Fruit fly (Drosophila melanogaster) whole organism, embryonic: ENCODE data around the gene PolQ.
A peak's percentile ranks its signal among the peaks of the same experiment; 100 is the strongest.

ENCODE experiments used
- ATbp ChIP-seq: fragments of 200-800 bp; sonication (Bioruptor generic); optimal IDR thresholded peaks from 2 replicates; lab custom pipeline; 2017; ENCODE audit warnings: missing biosample characterization, mild to moderate bottlenecking, missing genetic modification characterization, missing genetic modification reagents
- CG10147 ChIP-seq: fragments of 200-800 bp; sonication (Bioruptor generic); optimal IDR thresholded peaks from 2 replicates; lab custom pipeline; 2019; ENCODE audit warnings: missing biosample characterization, mild to moderate bottlenecking, missing genetic modification characterization, moderate library complexity
- CG10209 ChIP-seq: fragments of 200-800 bp; sonication (Bioruptor generic); optimal IDR thresholded peaks from 3 replicates; lab custom pipeline; 2017; ENCODE audit warnings: missing biosample characterization, mild to moderate bottlenecking, missing genetic modification characterization, missing genetic modification reagents
- CG10543 ChIP-seq: fragments of 200-800 bp; sonication (Bioruptor generic); optimal IDR thresholded peaks from 3 replicates; lab custom pipeline; 2017; ENCODE audit warnings: missing biosample characterization, mild to moderate bottlenecking, missing genetic modification characterization, moderate library complexity
- CG11695 ChIP-seq: fragments of 200-800 bp; sonication (Bioruptor generic); IDR thresholded peaks from 3 replicates; pipeline ENCODE4 v1.3.6; 2022; ENCODE audit warnings: missing biosample characterization, missing genetic modification characterization
- CG1233 ChIP-seq: fragments of 200-800 bp; sonication (Bioruptor generic); optimal IDR thresholded peaks from 4 replicates; lab custom pipeline; 2018; ENCODE audit warnings: missing biosample characterization, mild to moderate bottlenecking, missing genetic modification characterization
- CG12942 ChIP-seq: fragments of 200-800 bp; sonication (Bioruptor generic); optimal IDR thresholded peaks from 3 replicates; lab custom pipeline; 2016; ENCODE audit warnings: missing biosample characterization, missing genetic modification characterization
- CG13296 ChIP-seq: fragments of 200-800 bp; sonication (Bioruptor generic); optimal IDR thresholded peaks from 3 replicates; lab custom pipeline; 2018; ENCODE audit warnings: missing biosample characterization, mild to moderate bottlenecking, missing genetic modification characterization
- CG13424 ChIP-seq: fragments of 200-800 bp; sonication (Bioruptor generic); optimal IDR thresholded peaks from 2 replicates; lab custom pipeline; 2019; ENCODE audit warnings: missing biosample characterization, mild to moderate bottlenecking, missing genetic modification characterization, moderate library complexity
- CG15601 ChIP-seq: fragments of 200-800 bp; sonication (Bioruptor generic); optimal IDR thresholded peaks from 3 replicates; lab custom pipeline; 2019; ENCODE audit warnings: missing biosample characterization, mild to moderate bottlenecking, missing genetic modification characterization, moderate library complexity
- CG3407 ChIP-seq: fragments of 200-800 bp; sonication (Bioruptor generic); optimal IDR thresholded peaks from 2 replicates; lab custom pipeline; 2018; ENCODE audit warnings: missing biosample characterization, mild to moderate bottlenecking, missing genetic modification characterization
- CG4404 ChIP-seq: fragments of 200-800 bp; sonication (Bioruptor generic); IDR thresholded peaks from 2 replicates; pipeline ENCODE4 v1.3.6; 2022; ENCODE audit warnings: missing biosample characterization, missing genetic modification characterization
- CG7271 ChIP-seq: fragments of 200-800 bp; sonication (Bioruptor generic); optimal IDR thresholded peaks from 2 replicates; lab custom pipeline; 2018; ENCODE audit warnings: missing biosample characterization, mild to moderate bottlenecking, missing genetic modification characterization, moderate library complexity
- CG8944 ChIP-seq: fragments of 200-800 bp; sonication (Bioruptor generic); optimal IDR thresholded peaks from 3 replicates; lab custom pipeline; 2016; ENCODE audit warnings: missing biosample characterization, missing genetic modification characterization
- CG9609 ChIP-seq: fragments of 200-800 bp; sonication (Bioruptor generic); optimal IDR thresholded peaks from 3 replicates; lab custom pipeline; 2016; ENCODE audit warnings: missing biosample characterization, missing genetic modification characterization
- CG9797 ChIP-seq: fragments of 200-800 bp; sonication (Bioruptor generic); optimal IDR thresholded peaks from 3 replicates; lab custom pipeline; 2018; ENCODE audit warnings: missing biosample characterization, mild to moderate bottlenecking, missing genetic modification characterization
- Dfd ChIP-seq, 2 experiments: fragments of >200 bp; optimal IDR thresholded peaks; 2 replicates each; lab custom pipeline; 2017; ENCODE audit warnings: missing biosample characterization in 2 of 2, missing genetic modification characterization in 2 of 2
- Dp ChIP-seq: fragments of 200-800 bp; sonication (Bioruptor generic); optimal IDR thresholded peaks from 2 replicates; lab custom pipeline; 2018; ENCODE audit warnings: missing biosample characterization, mild to moderate bottlenecking, missing genetic modification characterization, moderate library complexity
- Dref ChIP-seq: fragments of 200-800 bp; sonication (Bioruptor generic); IDR thresholded peaks from 2 replicates; pipeline ENCODE4 v1.3.6; 2022; ENCODE audit warnings: missing biosample characterization, missing genetic modification characterization
- Eip74EF ChIP-seq, 2 experiments: fragments of 200-800 bp in 1 of 2; fragments of >200 bp in 1 of 2; sonication (Bioruptor generic) in 1 of 2; optimal IDR thresholded peaks; 2 replicates each; lab custom pipeline; 2017 to 2019; ENCODE audit warnings: missing biosample characterization in 2 of 2, missing genetic modification characterization in 2 of 2, mild to moderate bottlenecking in 1 of 2, moderate library complexity in 1 of 2
- Fer2 ChIP-seq: fragments of 200-800 bp; sonication (Bioruptor generic); optimal IDR thresholded peaks from 2 replicates; lab custom pipeline; 2018; ENCODE audit warnings: missing biosample characterization, mild to moderate bottlenecking, missing genetic modification characterization, moderate library complexity
- HHEX ChIP-seq: fragments of 200-800 bp; sonication (Bioruptor generic); optimal IDR thresholded peaks from 3 replicates; lab custom pipeline; 2017; ENCODE audit warnings: missing biosample characterization, mild to moderate bottlenecking, missing genetic modification characterization, missing genetic modification reagents
- HLHmδ ChIP-seq: fragments of 200-800 bp; sonication (Bioruptor generic); optimal IDR thresholded peaks from 2 replicates; lab custom pipeline; 2018; ENCODE audit warnings: missing biosample characterization, mild to moderate bottlenecking, missing genetic modification characterization, moderate library complexity
- MESR4 ChIP-seq: fragments of 200-800 bp; sonication (Bioruptor generic); optimal IDR thresholded peaks from 2 replicates; lab custom pipeline; 2018; ENCODE audit warnings: missing biosample characterization, mild to moderate bottlenecking, missing genetic modification characterization, moderate library complexity
- Med ChIP-seq: fragments of 200-800 bp; sonication (Bioruptor generic); peaks from one replicate; lab custom pipeline; 2016; ENCODE audit warnings: missing biosample characterization, missing genetic modification characterization, mild to moderate bottlenecking, inconsistent platforms, moderate library complexity
- Meics ChIP-seq: fragments of 200-800 bp; sonication (Bioruptor generic); optimal IDR thresholded peaks from 2 replicates; lab custom pipeline; 2017; ENCODE audit warnings: missing biosample characterization, mild to moderate bottlenecking, missing genetic modification characterization
- Myb ChIP-seq: fragments of 200-800 bp; sonication (Bioruptor generic); optimal IDR thresholded peaks from 2 replicates; lab custom pipeline; 2016; ENCODE audit warnings: missing biosample characterization, missing genetic modification characterization
- Rfx ChIP-seq: fragments of 200-800 bp; sonication (Bioruptor generic); IDR thresholded peaks from 2 replicates; pipeline ENCODE4 v1.3.6; 2022; ENCODE audit warnings: missing biosample characterization, missing genetic modification characterization
- Sox100B ChIP-seq: fragments of 200-800 bp; sonication (Bioruptor generic); optimal IDR thresholded peaks from 3 replicates; lab custom pipeline; 2018; ENCODE audit warnings: missing biosample characterization, mild to moderate bottlenecking, missing genetic modification characterization
- Tbp ChIP-seq: fragments of >200 bp; optimal IDR thresholded peaks from 2 replicates; lab custom pipeline; 2018; ENCODE audit warnings: missing biosample characterization, missing genetic modification characterization
- YL-1 ChIP-seq: fragments of 200-800 bp; sonication (Bioruptor generic); optimal IDR thresholded peaks from 3 replicates; lab custom pipeline; 2017; ENCODE audit warnings: missing biosample characterization, mild to moderate bottlenecking, missing genetic modification characterization
- caup ChIP-seq: fragments of 200-800 bp; sonication (Bioruptor generic); optimal IDR thresholded peaks from 3 replicates; lab custom pipeline; 2017; ENCODE audit warnings: missing biosample characterization, mild to moderate bottlenecking, missing genetic modification characterization, moderate library complexity; ENCODE audit not compliant: severe bottlenecking
- disco-r ChIP-seq: fragments of 200-800 bp; sonication (Bioruptor generic); optimal IDR thresholded peaks from 2 replicates; lab custom pipeline; 2016; ENCODE audit warnings: missing biosample characterization, missing genetic modification characterization
- fru ChIP-seq: fragments of >200 bp; optimal IDR thresholded peaks from 2 replicates; lab custom pipeline; 2017
- gfzf ChIP-seq: fragments of 200-800 bp; sonication (Bioruptor generic); optimal IDR thresholded peaks from 2 replicates; lab custom pipeline; 2016; ENCODE audit warnings: missing biosample characterization, mild to moderate bottlenecking, missing genetic modification characterization, moderate library complexity
- grn ChIP-seq: fragments of 200-800 bp; sonication (Bioruptor generic); optimal IDR thresholded peaks from 3 replicates; lab custom pipeline; 2017; ENCODE audit warnings: missing biosample characterization, missing genetic modification characterization
- h ChIP-seq: fragments of >200 bp; optimal IDR thresholded peaks from 2 replicates; lab custom pipeline; 2017
- hb ChIP-seq: fragments of 200-800 bp; sonication (Bioruptor generic); IDR thresholded peaks from 3 replicates; pipeline ENCODE4 v1.3.6; 2022; ENCODE audit warnings: missing biosample characterization, missing genetic modification characterization; ENCODE audit not compliant: partially characterized antibody
- hkb ChIP-seq, 2 experiments: fragments of 200-800 bp in 1 of 2; fragments of >200 bp in 1 of 2; sonication (Bioruptor generic) in 1 of 2; IDR thresholded peaks in 1 of 2; optimal IDR thresholded peaks in 1 of 2; 2 replicates each; pipeline versions ENCODE4 v1.3.6 to Lab custom; 2017 to 2022; ENCODE audit warnings: missing biosample characterization in 1 of 2, missing genetic modification characterization in 1 of 2
- jing ChIP-seq: fragments of 200-800 bp; sonication (Bioruptor generic); optimal IDR thresholded peaks from 2 replicates; lab custom pipeline; 2018; ENCODE audit warnings: missing biosample characterization, mild to moderate bottlenecking, missing genetic modification characterization
- klu ChIP-seq: fragments of 200-800 bp; sonication (Bioruptor generic); IDR thresholded peaks from 2 replicates; pipeline ENCODE4 v1.3.6; 2022; ENCODE audit warnings: missing biosample characterization, missing genetic modification characterization
- pzg ChIP-seq: fragments of 200-800 bp; sonication (Bioruptor generic); optimal IDR thresholded peaks from 3 replicates; lab custom pipeline; 2018; ENCODE audit warnings: missing biosample characterization, mild to moderate bottlenecking, missing genetic modification characterization, moderate library complexity
- sens ChIP-seq: fragments of 200-800 bp; sonication (Bioruptor generic); peaks from one replicate; lab custom pipeline; 2016; ENCODE audit warnings: missing biosample characterization, missing genetic modification characterization
- stwl ChIP-seq: fragments of 200-800 bp; sonication (Bioruptor generic); optimal IDR thresholded peaks from 3 replicates; lab custom pipeline; 2018; ENCODE audit warnings: missing biosample characterization, mild to moderate bottlenecking, missing genetic modification characterization, moderate library complexity
- tll ChIP-seq, 2 experiments: fragments of 200-800 bp in 1 of 2; fragments of >200 bp in 1 of 2; sonication (Bioruptor generic) in 1 of 2; optimal IDR thresholded peaks; 2 replicates each; lab custom pipeline; 2017 to 2019; ENCODE audit warnings: missing biosample characterization in 2 of 2, missing genetic modification characterization in 2 of 2, mild to moderate bottlenecking in 1 of 2, moderate library complexity in 1 of 2
- usp ChIP-seq: fragments of >200 bp; optimal IDR thresholded peaks from 2 replicates; lab custom pipeline; 2017; ENCODE audit warnings: missing biosample characterization, missing genetic modification characterization
- zfh2 ChIP-seq: fragments of 200-800 bp; sonication (Bioruptor generic); optimal IDR thresholded peaks from 2 replicates; lab custom pipeline; 2016; ENCODE audit warnings: missing biosample characterization, missing genetic modification characterization

Gene PolQ

dm6 chr3R:12685290-12685689, 26.8 kb downstream of the PolQ start (continued):
- TF ChIP-seq CG7271 (tag; lab: Kevin White, UChicago) (no peak), Eip74EF (GFP tag; optimal IDR thresholded peaks at IDR 0.05; lab: Kevin White, UChicago) (peak in 1 of 2 experiments; percentile 7), CG13296 (GFP tag; lab: Kevin White, UChicago) (no peak), hkb (optimal IDR thresholded peaks at IDR 0.05; lab: Kevin White, UChicago) (no peak), hkb (GFP tag; IDR thresholded peaks at IDR 0.05; lab: Robert Waterston, UW) (no peak), usp (no peak), Dfd (GFP tag; optimal IDR thresholded peaks at IDR 0.05; lab: Kevin White, UChicago) (no peak), zfh2 (GFP tag; lab: Kevin White, UChicago) (no peak), CG11695 (GFP tag; lab: Robert Waterston, UW) (0 out of 3 replicates have a peak, but pooled peaks have one; percentile 14), grn (GFP tag; lab: Kevin White, UChicago) (no peak), CG13424 (tag; lab: Kevin White, UChicago) (no peak), disco-r (GFP tag; lab: Kevin White, UChicago) (no peak), caup (GFP tag; lab: Kevin White, UChicago) (no peak), Sox100B (GFP tag; lab: Kevin White, UChicago) (no peak), Tbp (GFP tag; lab: Kevin White, UChicago) (no peak), HHEX (GFP tag; lab: Kevin White, UChicago) (no peak), hb (GFP tag; lab: Robert Waterston, UW) (no peak), Fer2 (tag; lab: Kevin White, UChicago) (no peak), sens (GFP tag; lab: Kevin White, UChicago) (peak; percentile 26), ATbp (GFP tag; lab: Kevin White, UChicago) (no peak)

- TF ChIP-seq CG9609 (GFP tag; lab: Kevin White, UChicago) (no peak), h (no peak), stwl (tag; lab: Kevin White, UChicago) (no peak)
- TF ChIP-seq, all 482 proteins: peak for 0
Observed at dm6 chr3R:12681275-12681674, 30.8 kb downstream of the PolQ start, which contains the start of gene Cyp313a4. Gene Cyp313a4 (minus strand): TSS chr3R:12681375.

DNA sequence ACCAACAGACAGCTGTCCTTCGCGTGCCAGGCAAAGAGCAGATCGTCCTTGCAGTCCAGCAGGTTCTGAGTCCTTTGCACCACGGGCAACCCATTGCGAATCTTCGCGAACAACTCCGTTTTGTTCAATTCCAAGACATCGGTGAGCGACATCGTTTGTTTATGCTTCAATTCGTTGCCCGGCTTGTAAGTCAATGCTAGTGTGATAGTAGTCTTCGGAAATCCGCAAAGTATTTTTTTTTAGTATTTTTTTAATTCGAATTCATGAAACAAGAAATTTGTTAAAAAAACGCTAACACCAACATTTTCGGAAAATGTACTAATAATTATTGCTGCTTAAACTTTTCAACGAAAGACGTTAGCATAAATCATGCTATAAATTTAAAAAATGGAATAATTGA, 33.2 kb downstream of the PolQ start, which contains the start of gene mbo:
Gene mbo, minus strand, starts transcription at position 203 of the 400 bp plus-strand sequence.
- TF ChIP-seq CG3407 (GFP tag; lab: Kevin White, UChicago) (no peak), MESR4 (peak; percentile 38), CG12942 (GFP tag; lab: Kevin White, UChicago) (no peak), Dref (GFP tag; lab: Robert Waterston, UW) (no peak), Rfx (GFP tag; lab: Robert Waterston, UW) (no peak), Med (GFP tag; lab: Kevin White, UChicago) (peak; percentile 3), jing (GFP tag; lab: Kevin White, UChicago) (no peak), CG15601 (tag; lab: Kevin White, UChicago) (peak; percentile 74), CG4404 (GFP tag; lab: Robert Waterston, UW) (no peak), Dp (GFP tag; lab: Kevin White, UChicago) (peak; percentile 36), CG10209 (no peak), tll (GFP tag; optimal IDR thresholded peaks at IDR 0.05; lab: Kevin White, UChicago) (no peak), CG10147 (GFP tag; lab: Kevin White, UChicago) (no peak), Myb (GFP tag; lab: Kevin White, UChicago) (peak; percentile 13), Meics (GFP tag; lab: Kevin White, UChicago) (no peak), CG9797 (GFP tag; lab: Kevin White, UChicago) (peak; percentile 55), pzg (GFP tag; lab: Kevin White, UChicago) (peak; percentile 25), HLHmδ (no peak), CG10543 (GFP tag; lab: Kevin White, UChicago) (no peak), CG1233 (GFP tag; lab: Kevin White, UChicago) (no peak), CG7271 (tag; lab: Kevin White, UChicago) (no peak), fru (lab: Kevin White, UChicago) (no peak), CG8944 (no peak), stwl (tag; lab: Kevin White, UChicago) (peak; percentile 85), gfzf (GFP tag; lab: Kevin White, UChicago) (peak; percentile 76), klu (GFP tag; lab: Robert Waterston, UW) (no peak), YL-1 (GFP tag; lab: Kevin White, UChicago) (no peak)
